Fruit fly (Drosophila melanogaster): Measurements from ENCODE around the gene CG7987.

Gene CG7987

dm6 chr3R:14575718-14576187, at the start of gene CG7987:
CG7987 (minus strand) TSS chr3R:14575887.
- peak in 1 of 2 experiments; percentile 37 for TF ChIP-seq foxo (GFP tag; optimal IDR thresholded peaks at IDR 0.05)
- no peak for TF ChIP-seq N (GFP tag; optimal IDR thresholded peaks at IDR 0.05)
- no peak for TF ChIP-seq OdsH (GFP tag; optimal IDR thresholded peaks at IDR 0.05)
- no peak for TF ChIP-seq HLH106 (tag; optimal IDR thresholded peaks at IDR 0.05)
- TF ChIP-seq Abd-B (GFP tag; optimal IDR thresholded peaks at IDR 0.05) = no peak
- TF ChIP-seq Myc (optimal IDR thresholded peaks at IDR 0.05) = no peak
- TF ChIP-seq Jra (GFP tag; optimal IDR thresholded peaks at IDR 0.05) = no peak
- no peak for TF ChIP-seq sage (GFP tag; optimal IDR thresholded peaks at IDR 0.05)
- peak; percentile 27 for TF ChIP-seq rgr (GFP tag; optimal IDR thresholded peaks at IDR 0.05)
- TF ChIP-seq dl (GFP tag; optimal IDR thresholded peaks at IDR 0.05; ENCODE audit: insufficient read depth in 1 of 2, partially characterized antibody in 2 of 2) = no peak
- no peak for TF ChIP-seq fru (GFP tag; optimal IDR thresholded peaks at IDR 0.05)
- TF ChIP-seq h (GFP tag; optimal IDR thresholded peaks at IDR 0.05) = peak; percentile 36
- no peak for TF ChIP-seq woc (GFP tag; optimal IDR thresholded peaks at IDR 0.05)
- no peak for TF ChIP-seq Mio (GFP tag; optimal IDR thresholded peaks at IDR 0.05)
- TF ChIP-seq ey (GFP tag; optimal IDR thresholded peaks at IDR 0.05) = no peak
- TF ChIP-seq brk (GFP tag; optimal IDR thresholded peaks at IDR 0.05) = no peak
- peak; percentile 7 for TF ChIP-seq Hr83 (GFP tag; optimal IDR thresholded peaks at IDR 0.05; ENCODE audit: poor library complexity, severe bottlenecking)
- no peak for TF ChIP-seq CG9705 (GFP tag; optimal IDR thresholded peaks at IDR 0.05)
- peak; percentile 95 for TF ChIP-seq psq (GFP tag; optimal IDR thresholded peaks at IDR 0.05)
- TF ChIP-seq pan (optimal IDR thresholded peaks at IDR 0.05) = no peak
- no peak for TF ChIP-seq usp (GFP tag; optimal IDR thresholded peaks at IDR 0.05)
- TF ChIP-seq sv (GFP tag; optimal IDR thresholded peaks at IDR 0.05) = no peak
- TF ChIP-seq GATAd (GFP tag; optimal IDR thresholded peaks at IDR 0.05) = no peak
- TF ChIP-seq tai (GFP tag; optimal IDR thresholded peaks at IDR 0.05) = no peak
- TF ChIP-seq dsf (GFP tag; optimal IDR thresholded peaks at IDR 0.05; ENCODE audit: borderline replicate concordance) = no peak

DNA sequence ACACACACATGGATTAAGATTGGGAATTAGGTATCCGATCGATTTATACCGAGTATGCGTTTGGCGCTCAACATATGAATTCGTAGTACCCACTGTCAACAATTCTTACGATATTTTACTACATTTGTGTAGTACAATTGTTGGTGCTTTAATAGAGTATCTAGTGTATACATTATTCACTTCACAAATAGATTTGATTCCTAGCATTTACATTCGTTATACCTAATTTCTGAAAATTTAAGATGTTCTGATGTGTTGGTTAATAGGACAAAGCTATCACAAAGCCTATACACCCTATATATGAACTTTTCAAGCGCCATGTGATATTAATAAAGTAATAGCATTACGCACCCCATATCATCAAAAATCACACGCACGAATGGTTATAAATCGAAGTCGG, 49.0 kb upstream of the CG7987 start:
- TF ChIP-seq CG32264 (GFP tag; optimal IDR thresholded peaks at IDR 0.05) = no peak
- peak; percentile 26 for TF ChIP-seq brk (GFP tag; optimal IDR thresholded peaks at IDR 0.05)
- peak; percentile 31 for TF ChIP-seq fru (GFP tag; optimal IDR thresholded peaks at IDR 0.05)
- TF ChIP-seq Jra (GFP tag; optimal IDR thresholded peaks at IDR 0.05) = no peak
- TF ChIP-seq foxo (GFP tag; optimal IDR thresholded peaks at IDR 0.05) = peak in 1 of 2 experiments; percentile 0

- peak; percentile 57 for TF ChIP-seq Hnf4 (GFP tag; optimal IDR thresholded peaks at IDR 0.05)
- peak; percentile 9 for TF ChIP-seq dsf (GFP tag; optimal IDR thresholded peaks at IDR 0.05; ENCODE audit: borderline replicate concordance)
- TF ChIP-seq Abd-B (GFP tag; optimal IDR thresholded peaks at IDR 0.05) = no peak
- no peak for TF ChIP-seq Dfd (GFP tag; optimal IDR thresholded peaks at IDR 0.05)
- peak; percentile 37 to 58 for TF ChIP-seq dl (GFP tag; optimal IDR thresholded peaks at IDR 0.05; ENCODE audit: insufficient read depth in 1 of 2, partially characterized antibody in 2 of 2)
- TF ChIP-seq foxo (GFP tag; optimal IDR thresholded peaks at IDR 0.05) = peak in 1 of 2 experiments; percentile 75
- TF ChIP-seq Dif (GFP tag; optimal IDR thresholded peaks at IDR 0.05; ENCODE audit: partially characterized antibody) = peak; percentile 36
- TF ChIP-seq Mio (GFP tag; optimal IDR thresholded peaks at IDR 0.05) = no peak
- peak; percentile 75 for TF ChIP-seq Sp1 (GFP tag; optimal IDR thresholded peaks at IDR 0.05)
- no peak for TF ChIP-seq usp (GFP tag; optimal IDR thresholded peaks at IDR 0.05)
- peak; percentile 64 for TF ChIP-seq HLH106 (tag; optimal IDR thresholded peaks at IDR 0.05)
- peak; percentile 11 for TF ChIP-seq sv (GFP tag; optimal IDR thresholded peaks at IDR 0.05)
- peak; percentile 83 for TF ChIP-seq fru (GFP tag; optimal IDR thresholded peaks at IDR 0.05)
- no peak for TF ChIP-seq pan (optimal IDR thresholded peaks at IDR 0.05)
- TF ChIP-seq br (GFP tag; optimal IDR thresholded peaks at IDR 0.05) = peak; percentile 75
- TF ChIP-seq sage (GFP tag; optimal IDR thresholded peaks at IDR 0.05) = peak; percentile 28
- TF ChIP-seq Hr78 (GFP tag; optimal IDR thresholded peaks at IDR 0.05) = no peak
- no peak for TF ChIP-seq Jra (GFP tag; optimal IDR thresholded peaks at IDR 0.05)
- peak; percentile 78 for TF ChIP-seq ey (GFP tag; optimal IDR thresholded peaks at IDR 0.05)
- peak; percentile 84 for TF ChIP-seq h (GFP tag; optimal IDR thresholded peaks at IDR 0.05)
- no peak for TF ChIP-seq Myc (optimal IDR thresholded peaks at IDR 0.05)
- TF ChIP-seq dmrt93B (GFP tag; optimal IDR thresholded peaks at IDR 0.05) = peak; percentile 60
- peak; percentile 80 for TF ChIP-seq rgr (GFP tag; optimal IDR thresholded peaks at IDR 0.05)
- no peak for TF ChIP-seq CrebA (GFP tag; optimal IDR thresholded peaks at IDR 0.05; ENCODE audit: borderline replicate concordance)
- peak; percentile 76 for TF ChIP-seq OdsH (GFP tag; optimal IDR thresholded peaks at IDR 0.05)
- peak; percentile 69 for TF ChIP-seq woc (GFP tag; optimal IDR thresholded peaks at IDR 0.05)
- TF ChIP-seq psq (GFP tag; optimal IDR thresholded peaks at IDR 0.05) = peak; percentile 45
- peak; percentile 5 for TF ChIP-seq CG32264 (GFP tag; optimal IDR thresholded peaks at IDR 0.05)
Observed at dm6 chr3R:14624088-14624619, 48.5 kb upstream of the CG7987 start.
